Worm (Caenorhabditis elegans) whole organism, mixed stage, embryonic: ENCODE data around the gene sre-18.
A peak's percentile ranks its signal among the peaks of the same experiment; 100 is the strongest.

ENCODE experiments used
- M03D4.4 ChIP-seq: sonication (generic microtip); optimal IDR thresholded peaks from 2 replicates; lab custom pipeline; 2017; ENCODE audit warnings: mild to moderate bottlenecking, missing genetic modification characterization, missing compliant biosample characterization
- bed-3 ChIP-seq: fragments of 200-800 bp; sonication (Bioruptor generic); optimal IDR thresholded peaks from 3 replicates; lab custom pipeline; 2018; ENCODE audit warnings: mild to moderate bottlenecking, missing genetic modification characterization, moderate library complexity, missing compliant biosample characterization
- blmp-1 ChIP-seq: fragments of 150-350 bp; optimal IDR thresholded peaks from 2 replicates; lab custom pipeline; 2014; ENCODE audit warnings: missing biosample characterization, missing genetic modification characterization
- ceh-39 ChIP-seq: fragments of 150-350 bp; optimal IDR thresholded peaks from 2 replicates; lab custom pipeline; 2014; ENCODE audit warnings: missing biosample characterization, missing genetic modification characterization
- ceh-43 ChIP-seq: fragments of 200-800 bp; sonication (Bioruptor generic); optimal IDR thresholded peaks from 2 replicates; lab custom pipeline; 2018; ENCODE audit warnings: mild to moderate bottlenecking, missing genetic modification characterization, moderate library complexity, missing compliant biosample characterization
- ceh-83 ChIP-seq: fragments of 200-800 bp; sonication (Bioruptor generic); optimal IDR thresholded peaks from 2 replicates; lab custom pipeline; 2018; ENCODE audit warnings: mild to moderate bottlenecking, missing genetic modification characterization, missing compliant biosample characterization
- ces-1 ChIP-seq: fragments of 150-350 bp; optimal IDR thresholded peaks from 2 replicates; lab custom pipeline; 2014; ENCODE audit warnings: missing biosample characterization, missing genetic modification reagents, missing genetic modification characterization
- drap-1 ChIP-seq: fragments of 200-800 bp; sonication (Bioruptor generic); optimal IDR thresholded peaks from 3 replicates; lab custom pipeline; 2018; ENCODE audit warnings: mild to moderate bottlenecking, missing genetic modification characterization, missing compliant biosample characterization
- elt-1 ChIP-seq: sonication (generic microtip); optimal IDR thresholded peaks from 2 replicates; lab custom pipeline; 2017; ENCODE audit warnings: missing genetic modification characterization, mild to moderate bottlenecking, missing compliant biosample characterization, antibody characterized with exemption, moderate library complexity, borderline replicate concordance; ENCODE audit not compliant: insufficient read depth
- elt-3 ChIP-seq: fragments of 150-350 bp; optimal IDR thresholded peaks from 2 replicates; lab custom pipeline; 2014; ENCODE audit warnings: missing biosample characterization, missing genetic modification characterization
- hlh-1 ChIP-seq: fragments of 150-350 bp; optimal IDR thresholded peaks from 2 replicates; lab custom pipeline; 2014; ENCODE audit warnings: missing biosample characterization, missing genetic modification reagents, missing genetic modification characterization
- lin-13 ChIP-seq: fragments of 150-350 bp; optimal IDR thresholded peaks from 2 replicates; lab custom pipeline; 2014; ENCODE audit warnings: missing biosample characterization, missing genetic modification characterization
- lin-32 ChIP-seq: fragments of 200-800 bp; sonication (Bioruptor generic); optimal IDR thresholded peaks from 2 replicates; lab custom pipeline; 2018; ENCODE audit warnings: mild to moderate bottlenecking, missing genetic modification characterization, missing compliant biosample characterization
- mab-5 ChIP-seq: fragments of 150-350 bp; optimal IDR thresholded peaks from 2 replicates; lab custom pipeline; 2014; ENCODE audit warnings: missing biosample characterization, missing genetic modification characterization
- mep-1 ChIP-seq: fragments of 150-350 bp; optimal IDR thresholded peaks from 2 replicates; lab custom pipeline; 2017; ENCODE audit warnings: missing biosample characterization, missing genetic modification reagents, missing genetic modification characterization, inconsistent platforms
- mls-2 ChIP-seq: sonication (generic microtip); optimal IDR thresholded peaks from 2 replicates; lab custom pipeline; 2016; ENCODE audit warnings: mild to moderate bottlenecking, missing genetic modification characterization, moderate library complexity, missing compliant biosample characterization
- nhr-12 ChIP-seq: fragments of 150-350 bp; optimal IDR thresholded peaks from 2 replicates; lab custom pipeline; 2014; ENCODE audit warnings: missing biosample characterization, missing genetic modification characterization
- nhr-2 ChIP-seq: fragments of 150-350 bp; optimal IDR thresholded peaks from 2 replicates; lab custom pipeline; 2014; ENCODE audit warnings: missing biosample characterization, missing genetic modification characterization
- nhr-28 ChIP-seq: fragments of 150-350 bp; optimal IDR thresholded peaks from 2 replicates; lab custom pipeline; 2014; ENCODE audit warnings: missing biosample characterization, missing genetic modification characterization
- nhr-76 ChIP-seq: sonication (generic microtip); optimal IDR thresholded peaks from 2 replicates; lab custom pipeline; 2017; ENCODE audit warnings: missing biosample characterization, missing genetic modification characterization
- pha-4 ChIP-seq: fragments of 150-350 bp; optimal IDR thresholded peaks from 2 replicates; lab custom pipeline; 2018; ENCODE audit warnings: missing biosample characterization, missing genetic modification reagents, missing genetic modification characterization
- sem-2 ChIP-seq: fragments of 200-800 bp; sonication (Bioruptor generic); optimal IDR thresholded peaks from 2 replicates; lab custom pipeline; 2018; ENCODE audit warnings: mild to moderate bottlenecking, missing genetic modification characterization, missing compliant biosample characterization
- tbx-8 ChIP-seq: fragments of 200-800 bp; sonication (Bioruptor generic); optimal IDR thresholded peaks from 2 replicates; lab custom pipeline; 2018; ENCODE audit warnings: mild to moderate bottlenecking, missing genetic modification characterization, moderate library complexity, missing compliant biosample characterization
- unc-39 ChIP-seq: fragments of 150-350 bp; optimal IDR thresholded peaks from 2 replicates; lab custom pipeline; 2014; ENCODE audit warnings: missing biosample characterization, missing genetic modification characterization
- unc-62 ChIP-seq: fragments of 150-350 bp; optimal IDR thresholded peaks from 2 replicates; lab custom pipeline; 2014; ENCODE audit warnings: missing biosample characterization, missing genetic modification reagents, missing genetic modification characterization
- zip-8 ChIP-seq: fragments of 150-350 bp; optimal IDR thresholded peaks from 2 replicates; lab custom pipeline; 2014; ENCODE audit warnings: missing biosample characterization, missing genetic modification characterization
- ztf-11 ChIP-seq: fragments of 150-350 bp; optimal IDR thresholded peaks from 2 replicates; lab custom pipeline; 2014; ENCODE audit warnings: missing biosample characterization, missing genetic modification characterization

sre-18 gene

DNA sequence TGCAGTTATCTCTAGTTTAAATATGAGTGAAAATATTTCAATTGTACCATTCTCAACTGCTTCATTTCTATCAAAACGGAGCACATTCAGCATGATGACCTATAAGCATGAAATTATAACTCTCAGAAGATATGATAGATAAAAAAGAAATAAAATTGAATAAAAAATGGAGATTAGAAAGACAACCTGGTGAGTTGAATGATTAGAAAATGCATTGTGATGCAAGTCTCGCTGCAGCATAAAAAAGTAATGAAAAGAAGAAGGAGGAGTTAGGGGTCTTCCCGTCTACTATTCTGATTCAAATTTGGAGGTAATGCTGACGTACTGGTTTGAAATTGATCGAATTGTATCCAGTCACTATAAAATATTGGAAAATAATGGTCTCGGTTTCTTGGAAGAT lies 15.1 kb upstream of the sre-18 start, which contains the start of gene sre-15:
sre-15 (minus strand) TSS at position 101 of the 400 bp plus-strand sequence.
- TF ChIP-seq mab-5 (tag; lab: Kevin White, UChicago) (no peak), lin-32 (GFP tag; lab: Kevin White, UChicago) (no peak), drap-1 (GFP tag; lab: Kevin White, UChicago) (no peak), ceh-39 (tag; lab: Kevin White, UChicago) (no peak)

DNA sequence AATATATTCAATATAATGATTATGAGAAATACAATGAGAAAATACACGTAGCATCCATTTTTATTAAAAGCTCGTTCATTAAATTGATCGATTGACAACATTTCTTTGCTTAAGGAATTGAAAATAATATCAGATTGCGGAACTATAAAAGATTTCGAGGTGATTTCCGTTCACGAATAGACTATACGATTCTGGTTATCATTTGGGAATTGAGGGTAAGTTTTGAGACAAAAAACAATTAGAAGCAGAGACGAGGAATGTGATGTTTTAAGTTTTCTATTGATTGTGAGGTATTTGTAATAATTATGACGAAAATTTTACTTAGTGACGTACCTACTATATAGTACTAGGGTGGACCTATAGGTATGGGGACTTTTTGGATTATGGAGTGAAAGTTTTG lies 9.3 kb upstream of the sre-18 start, which contains the start of gene sre-19:
sre-19 (minus strand) TSS at position 101 of the 400 bp plus-strand sequence.
- TF ChIP-seq elt-3 (tag; lab: Kevin White, UChicago), result no peak
- TF ChIP-seq mls-2 (tag; lab: Kevin White, UChicago), result no peak
- TF ChIP-seq tbx-8 (GFP tag; lab: Kevin White, UChicago), result no peak
- no peak for TF ChIP-seq ceh-43
- TF ChIP-seq nhr-12 (tag; lab: Kevin White, UChicago), result no peak
- no peak for TF ChIP-seq unc-39
- no peak for TF ChIP-seq drap-1 (GFP tag; lab: Kevin White, UChicago)
- TF ChIP-seq ceh-39 (tag; lab: Kevin White, UChicago), result no peak
- TF ChIP-seq unc-62 (GFP tag; lab: Kevin White, UChicago), result no peak

DNA sequence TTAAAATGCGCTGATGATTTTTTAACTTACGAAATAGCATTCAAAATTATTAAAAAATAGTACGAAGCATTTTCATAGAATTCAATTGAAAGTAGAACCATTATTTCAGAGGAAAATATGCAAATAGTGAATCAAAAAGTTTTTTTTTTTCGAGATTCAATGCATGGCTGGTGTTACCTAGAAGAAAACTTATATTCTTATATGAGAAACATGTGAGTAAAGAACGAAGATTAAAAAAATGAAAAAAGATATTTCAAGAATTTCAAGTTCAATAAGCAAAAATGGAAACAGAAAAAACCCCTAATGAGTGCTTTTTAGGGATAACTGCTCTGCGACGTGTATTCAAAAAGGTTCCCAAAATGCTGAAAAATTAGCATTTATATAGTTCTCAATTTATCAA lies 6.4 kb upstream of the sre-18 start, which contains the start of gene sre-16:
sre-16 (minus strand) TSS at position 101 of the 400 bp plus-strand sequence.
- no peak for TF ChIP-seq drap-1 (GFP tag; lab: Kevin White, UChicago)
- TF ChIP-seq lin-13 (tag; lab: Kevin White, UChicago), result no peak
- no peak for TF ChIP-seq unc-62 (GFP tag; lab: Kevin White, UChicago)
- TF ChIP-seq nhr-76 (tag; lab: Kevin White, UChicago), result no peak
- no peak for TF ChIP-seq ztf-11 (tag; lab: Kevin White, UChicago)
- TF ChIP-seq mab-5 (tag; lab: Kevin White, UChicago), result no peak
- TF ChIP-seq nhr-2 (tag; lab: Kevin White, UChicago), result no peak

DNA sequence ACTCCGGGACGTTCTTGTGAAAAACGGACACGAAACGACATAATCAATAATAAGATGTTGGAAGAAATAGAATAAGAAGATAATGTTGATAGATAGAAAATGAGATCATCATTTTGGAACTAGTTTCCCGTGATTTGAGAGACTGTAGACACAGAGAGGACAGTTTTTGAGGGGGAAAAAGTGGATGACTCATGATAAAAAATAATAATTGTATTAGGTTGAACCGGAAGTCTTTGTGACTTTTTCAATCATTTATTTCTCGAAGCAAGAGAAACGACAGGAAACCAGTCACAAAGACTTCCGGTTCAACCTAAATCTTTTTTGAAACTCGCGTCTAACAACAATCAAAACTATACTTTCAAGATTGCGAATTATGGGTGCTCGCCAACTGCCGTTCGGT lies 2.6 kb downstream of the sre-18 start, which contains the start of gene mlt-3:
mlt-3 (minus strand) TSS at position 101 of the 400 bp plus-strand sequence.
- TF ChIP-seq ces-1, result no peak
- TF ChIP-seq drap-1 (GFP tag; lab: Kevin White, UChicago), result no peak
- no peak for TF ChIP-seq ceh-39 (tag; lab: Kevin White, UChicago)
- TF ChIP-seq elt-3 (tag; lab: Kevin White, UChicago), result no peak
- TF ChIP-seq hlh-1 (tag; lab: Kevin White, UChicago), result no peak
- no peak for TF ChIP-seq mab-5 (tag; lab: Kevin White, UChicago)
- TF ChIP-seq nhr-28 (tag; lab: Kevin White, UChicago), result no peak
- TF ChIP-seq lin-13 (tag; lab: Kevin White, UChicago), result no peak
- TF ChIP-seq lin-32 (GFP tag; lab: Kevin White, UChicago), result no peak
- no peak for TF ChIP-seq pha-4 (tag; lab: Kevin White, UChicago)
- no peak for TF ChIP-seq mep-1
- TF ChIP-seq mls-2 (tag; lab: Kevin White, UChicago), result no peak
- no peak for TF ChIP-seq M03D4.4
- TF ChIP-seq elt-1 (tag; lab: Kevin White, UChicago), result no peak
- no peak for TF ChIP-seq ceh-43
- no peak for TF ChIP-seq sem-2
- no peak for TF ChIP-seq ceh-83 (GFP tag; lab: Kevin White, UChicago)
- TF ChIP-seq zip-8 (tag; lab: Kevin White, UChicago), result no peak
- TF ChIP-seq bed-3, result no peak
- TF ChIP-seq, all 35 proteins: peak for 0

DNA sequence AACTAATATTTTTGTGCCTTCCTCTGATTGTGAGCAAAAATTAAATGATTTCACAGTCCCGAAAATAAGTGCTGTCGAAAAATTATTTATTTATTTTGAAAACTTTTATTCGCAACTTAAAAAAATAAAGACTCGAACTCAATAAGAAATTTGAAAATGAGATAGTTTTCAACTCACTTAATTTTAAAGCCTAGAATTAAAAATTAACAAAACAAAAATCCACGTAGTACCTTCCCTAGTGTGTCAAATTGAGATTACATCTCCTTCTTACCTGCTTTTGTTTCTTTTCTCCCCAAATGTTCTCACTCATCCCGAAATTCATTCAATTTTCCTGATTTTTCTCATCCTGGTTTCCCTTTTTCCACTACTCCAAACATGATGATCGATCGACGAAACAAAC lies 10.3 kb downstream of the sre-18 start, which contains the start of gene F35G2.5:
F35G2.5 (plus strand) TSS at position 301 of the 400 bp plus-strand sequence.
- TF ChIP-seq lin-32 (GFP tag; lab: Kevin White, UChicago) (no peak), tbx-8 (GFP tag; lab: Kevin White, UChicago) (no peak), nhr-28 (tag; lab: Kevin White, UChicago) (no peak), ces-1 (no peak), blmp-1 (tag; lab: Kevin White, UChicago) (no peak), unc-39 (no peak)

DNA sequence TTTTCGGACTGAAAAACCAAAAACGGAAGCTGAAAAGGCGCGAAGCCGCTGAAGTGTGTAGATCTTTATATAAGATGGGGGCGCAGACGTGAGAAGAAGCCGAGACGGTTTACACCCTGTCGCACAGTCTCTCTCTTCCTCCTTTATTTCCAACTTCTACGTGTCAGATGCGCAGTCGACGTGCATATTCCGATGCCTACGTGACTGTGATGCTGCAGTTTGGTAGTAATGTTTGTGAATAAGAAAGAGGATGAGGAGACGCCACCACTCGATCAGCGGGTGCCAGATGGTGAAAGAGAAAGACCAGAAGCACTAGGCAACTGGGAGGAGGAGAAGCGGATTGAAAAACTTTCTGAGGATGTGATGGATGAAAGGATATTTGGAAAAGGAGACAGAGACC lies 11.3 kb downstream of the sre-18 start:
- peak; percentile 24 for TF ChIP-seq hlh-1 (tag; lab: Kevin White, UChicago)
- TF ChIP-seq ces-1, result no peak
